Worm (Caenorhabditis elegans): ENCODE results near the gene str-115.

The str-115 gene

DNA sequence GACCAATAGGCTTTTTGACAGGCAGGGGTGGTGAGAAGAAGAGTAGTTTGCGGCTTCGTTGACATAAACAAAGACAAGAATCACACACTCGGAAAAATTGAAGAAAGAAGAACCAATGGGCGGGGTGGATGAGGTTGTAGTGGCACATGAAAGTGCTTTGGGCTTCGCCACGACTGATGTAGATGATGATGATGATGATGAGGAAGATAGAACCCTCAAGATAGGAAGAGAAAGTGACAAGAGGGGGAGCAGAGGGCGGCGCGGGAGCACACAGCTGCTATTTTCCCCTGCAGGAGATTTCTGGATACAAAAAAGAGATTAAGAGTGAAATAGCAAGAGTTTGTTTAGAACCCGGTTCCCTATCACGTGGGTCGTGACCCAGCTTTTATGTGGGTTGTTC lies 40.0 kb downstream of the str-115 start (continued):
- TF ChIP-seq daf-8 (GFP tag; IDR thresholded peaks at IDR 0.05) (no peak), lin-39 (tag; optimal IDR thresholded peaks at IDR 0.05) (no peak), snpc-1.2 (GFP tag; IDR thresholded peaks at IDR 0.05) (no peak), duxl-1 (tag; optimal IDR thresholded peaks at IDR 0.05; ENCODE audit: poor library complexity) (no peak), snpc-4 (tag; optimal IDR thresholded peaks at IDR 0.05) (no peak), hif-1 (tag; optimal IDR thresholded peaks at IDR 0.05) (no peak), vab-7 (GFP tag; IDR thresholded peaks at IDR 0.05) (no peak), Y5F2A.4 (GFP tag; optimal IDR thresholded peaks at IDR 0.05) (no peak), ZK546.5 (tag; optimal IDR thresholded peaks at IDR 0.05) (no peak), T20F7.1 (GFP tag; optimal IDR thresholded peaks at IDR 0.05) (no peak), mdl-1 (tag; optimal IDR thresholded peaks at IDR 0.05) (no peak), madf-9 (GFP tag; conservative IDR thresholded peaks at IDR 0.05) (no peak), mep-1 (tag; optimal IDR thresholded peaks at IDR 0.05) (no peak), spr-3 (GFP tag; optimal IDR thresholded peaks at IDR 0.05) (no peak), lin-29 (GFP tag; IDR thresholded peaks at IDR 0.05) (no peak), mxl-3 (GFP tag; optimal IDR thresholded peaks at IDR 0.05) (peak; percentile 20), egl-27 (tag; optimal IDR thresholded peaks at IDR 0.05) (no peak), daf-19 (GFP tag; conservative IDR thresholded peaks at IDR 0.05) (no peak), nhr-11 (tag; optimal IDR thresholded peaks at IDR 0.05) (peak; percentile 56), nhr-111 (GFP tag; optimal IDR thresholded peaks at IDR 0.05) (no peak), nhr-25 (tag; optimal IDR thresholded peaks at IDR 0.05; ENCODE audit: borderline replicate concordance, insufficient read depth) (no peak), daf-12 (tag; optimal IDR thresholded peaks at IDR 0.05) (no peak), unc-62 (GFP tag; optimal IDR thresholded peaks at IDR 0.05 in 1 of 2) (no peak), unc-62 (tag; optimal IDR thresholded peaks at IDR 0.05) (no peak), sdz-12 (GFP tag; optimal IDR thresholded peaks at IDR 0.05) (no peak), fkh-10 (GFP tag; optimal IDR thresholded peaks at IDR 0.05) (no peak), R02D3.7 (tag; optimal IDR thresholded peaks at IDR 0.05) (no peak), mxl-2 (GFP tag; conservative IDR thresholded peaks at IDR 0.05) (no peak)

- TF ChIP-seq mep-1 (tag; optimal IDR thresholded peaks at IDR 0.05) (no peak), nhr-25 (tag; optimal IDR thresholded peaks at IDR 0.05; ENCODE audit: borderline replicate concordance, insufficient read depth) (no peak), pqm-1 (tag; optimal IDR thresholded peaks at IDR 0.05) (peak; percentile 93), ceh-62 (tag; optimal IDR thresholded peaks at IDR 0.05) (no peak), tra-1 (GFP tag; IDR thresholded peaks at IDR 0.05) (peak; percentile 73; the same call in 1 of the 2 replicates), nhr-6 (tag; optimal IDR thresholded peaks at IDR 0.05) (no peak), lin-29 (GFP tag; IDR thresholded peaks at IDR 0.05) (no peak), nhr-11 (tag; optimal IDR thresholded peaks at IDR 0.05) (no peak), daf-16 (GFP tag; optimal IDR thresholded peaks at IDR 0.05) (no peak), daf-16 (tag; optimal IDR thresholded peaks at IDR 0.05) (peak; percentile 55), F37D6.2 (tag; optimal IDR thresholded peaks at IDR 0.05) (no peak), unc-39 (tag; optimal IDR thresholded peaks at IDR 0.05) (no peak), hlh-11 (tag; optimal IDR thresholded peaks at IDR 0.05) (peak; percentile 66), nhr-48 (tag; optimal IDR thresholded peaks at IDR 0.05) (peak; percentile 45), mdl-1 (tag; optimal IDR thresholded peaks at IDR 0.05) (peak in 1 of 2 experiments; percentile 35), nhr-77 (tag; optimal IDR thresholded peaks at IDR 0.05) (peak; percentile 64), lin-1 (GFP tag; IDR thresholded peaks at IDR 0.05) (peak; percentile 84), php-3 (GFP tag; IDR thresholded peaks at IDR 0.05) (peak; percentile 75), dmd-6 (GFP tag; IDR thresholded peaks at IDR 0.05) (peak; percentile 85), nhr-28 (tag; optimal IDR thresholded peaks at IDR 0.05) (peak; percentile 85), arid-1 (GFP tag; conservative IDR thresholded peaks at IDR 0.05) (no peak), lin-15B (tag; optimal IDR thresholded peaks at IDR 0.05) (no peak), ZK337.2 (GFP tag; IDR thresholded peaks at IDR 0.05) (no peak), ceh-20 (GFP tag; IDR thresholded peaks at IDR 0.05) (no peak), mxl-3 (GFP tag; optimal IDR thresholded peaks at IDR 0.05) (peak; percentile 46)
These were observed 42.2 kb downstream of the str-115 start, which contains the start of gene T03F7.7 for ce11 chrV:11311013-11311472. T03F7.7 (plus strand) TSS chrV:11311422.

All from whole organism, L4 larva.